Fruit fly (Drosophila melanogaster) S2 (cell line): Measurements from ENCODE around the gene CG32221.

Experiments used
- CG8478 ChIP-seq: fragments of >200 bp; optimal IDR thresholded peaks from 2 replicates; lab custom pipeline; 2018
- CTCF ChIP-seq, 2 experiments: fragments of >200 bp; optimal IDR thresholded peaks; 2 replicates each; lab custom pipeline; 2018

Gene CG32221

dm6 chr3L:19834143-19834794, at the start of gene CG32221, which contains the start of gene trc:
TSS of gene CG32221 (plus strand) at chr3L:19834670.
TSS of gene trc (minus strand) at chr3L:19834304.
- TF ChIP-seq CG8478 (no peak), CTCF (optimal IDR thresholded peaks at IDR 0.05; lab: Kevin White, UChicago) (no peak)

- TF ChIP-seq CTCF (optimal IDR thresholded peaks at IDR 0.05; lab: Kevin White, UChicago) (no peak), CG8478 (no peak)
Observed at dm6 chr3L:19787632-19788031, 46.8 kb upstream of the CG32221 start.

- TF ChIP-seq CG8478 (no peak), CTCF (optimal IDR thresholded peaks at IDR 0.05; lab: Kevin White, UChicago) (no peak)
Observed at dm6 chr3L:19790564-19790928, 43.9 kb upstream of the CG32221 start.

dm6 chr3L:19790929-19791687, 43.4 kb upstream of the CG32221 start:
- TF ChIP-seq CG8478 (no peak), CTCF (optimal IDR thresholded peaks at IDR 0.05; lab: Kevin White, UChicago) (no peak)

- TF ChIP-seq CTCF (optimal IDR thresholded peaks at IDR 0.05; lab: Kevin White, UChicago) (peak in 1 of 2 experiments; percentile 9), CG8478 (no peak)
Observed at dm6 chr3L:19791688-19792073, 42.8 kb upstream of the CG32221 start.

- TF ChIP-seq CTCF (optimal IDR thresholded peaks at IDR 0.05; lab: Kevin White, UChicago) (no peak), CG8478 (no peak)
Observed at dm6 chr3L:19792717-19793437, 41.6 kb upstream of the CG32221 start.

- TF ChIP-seq CTCF (optimal IDR thresholded peaks at IDR 0.05; lab: Kevin White, UChicago): peak; percentile 19 to 55
- no peak for TF ChIP-seq CG8478
Observed at dm6 chr3L:19793438-19793998, 41.0 kb upstream of the CG32221 start, which contains the start of the genes CG42637, Gyc76C and SREBP. TSS of gene CG42637 (minus strand) at chr3L:19793569. TSS of gene Gyc76C (minus strand) at chr3L:19793569. TSS of gene SREBP (plus strand) at chr3L:19793935.

- TF ChIP-seq CTCF (optimal IDR thresholded peaks at IDR 0.05; lab: Kevin White, UChicago): no peak
- TF ChIP-seq CG8478: no peak
Observed at dm6 chr3L:19794203-19794802, 40.2 kb upstream of the CG32221 start.

dm6 chr3L:19798978-19799377, 35.5 kb upstream of the CG32221 start, which contains the start of gene Ir76a:
TSS of gene Ir76a (plus strand) at chr3L:19799278.
- no peak for TF ChIP-seq CTCF (optimal IDR thresholded peaks at IDR 0.05; lab: Kevin White, UChicago)
- no peak for TF ChIP-seq CG8478

dm6 chr3L:19801105-19801504, 33.4 kb upstream of the CG32221 start, which contains the start of gene CG14102:
TSS of gene CG14102 (minus strand) at chr3L:19801291.
- no peak for TF ChIP-seq CTCF (optimal IDR thresholded peaks at IDR 0.05; lab: Kevin White, UChicago)
- no peak for TF ChIP-seq CG8478

- TF ChIP-seq CTCF (optimal IDR thresholded peaks at IDR 0.05; lab: Kevin White, UChicago) (no peak), CG8478 (no peak)
Observed at dm6 chr3L:19804908-19805307, 29.6 kb upstream of the CG32221 start, which contains the start of the genes TORIP and Ccdc58. TSS of gene TORIP (minus strand) at chr3L:19805080. TSS of gene Ccdc58 (plus strand) at chr3L:19805181.

dm6 chr3L:19805895-19806294, 28.6 kb upstream of the CG32221 start, which contains the start of gene CG34116:
TSS of gene CG34116 (minus strand) at chr3L:19806036.
- TF ChIP-seq CG8478: no peak
- no peak for TF ChIP-seq CTCF (optimal IDR thresholded peaks at IDR 0.05; lab: Kevin White, UChicago)

- TF ChIP-seq CG8478: no peak
- no peak for TF ChIP-seq CTCF (optimal IDR thresholded peaks at IDR 0.05; lab: Kevin White, UChicago)
Observed at dm6 chr3L:19807103-19807502, 27.4 kb upstream of the CG32221 start, which contains the start of the genes CG14104 and Kap-alpha1. TSS of gene CG14104 (minus strand) at chr3L:19807199. TSS of gene Kap-alpha1 (plus strand) at chr3L:19807232.

- no peak for TF ChIP-seq CG8478
- TF ChIP-seq CTCF (optimal IDR thresholded peaks at IDR 0.05; lab: Kevin White, UChicago): no peak
Observed at dm6 chr3L:19807521-19807920, 26.9 kb upstream of the CG32221 start.
